Worm (Caenorhabditis elegans): Measurements from ENCODE around the gene T19H5.4.

T19H5.4 gene

DNA sequence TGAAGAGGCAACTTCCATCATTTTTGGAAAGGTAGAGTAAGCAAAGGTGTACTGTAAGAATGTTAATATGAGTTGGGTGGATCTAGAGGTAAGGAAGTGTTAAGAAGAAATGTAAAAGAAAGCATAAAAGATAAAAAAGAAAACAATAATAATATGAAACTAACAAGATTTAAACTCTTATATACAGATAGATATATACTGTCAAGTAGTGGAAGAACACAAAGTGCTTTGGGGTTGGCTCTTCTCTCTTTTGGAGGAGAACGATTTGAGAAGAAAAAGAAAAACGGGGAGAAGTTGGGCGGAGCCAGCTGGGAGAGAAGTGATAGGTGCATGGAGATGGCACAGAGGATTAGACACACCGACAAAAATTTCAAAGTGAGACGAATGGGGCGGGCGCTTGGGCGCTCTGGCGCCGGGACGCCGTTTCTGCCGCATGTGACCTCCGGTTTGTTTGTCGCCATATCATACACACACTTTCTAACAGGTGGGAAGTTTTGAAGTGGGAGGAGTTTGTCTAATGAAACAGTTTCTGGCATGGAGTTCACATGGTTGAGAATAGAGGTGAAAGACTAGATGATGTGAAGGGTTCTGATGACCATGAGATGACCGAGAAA lies at the start of gene T19H5.4:
Gene T19H5.4, minus strand, starts transcription at position 51 of the 614 bp plus-strand sequence.
- no peak for TF ChIP-seq flh-1 (GFP tag; optimal IDR thresholded peaks at IDR 0.05)
- TF ChIP-seq lin-13 (tag; optimal IDR thresholded peaks at IDR 0.05) = no peak
- no peak for TF ChIP-seq blmp-1 (tag; optimal IDR thresholded peaks at IDR 0.05)
- TF ChIP-seq ceh-39 (tag; optimal IDR thresholded peaks at IDR 0.05) = no peak
- TF ChIP-seq pha-4 (tag; optimal IDR thresholded peaks at IDR 0.05) = no peak
- no peak for TF ChIP-seq tbx-8 (GFP tag; optimal IDR thresholded peaks at IDR 0.05)

ce11 chrII:9532011-9532410 lies 44.8 kb upstream of the T19H5.4 start, which contains the start of gene sra-9:
Gene sra-9 (plus strand): TSS chrII:9532311.
- TF ChIP-seq snpc-4 (tag; optimal IDR thresholded peaks at IDR 0.05) (no peak), lin-13 (tag; optimal IDR thresholded peaks at IDR 0.05) (no peak), bed-3 (GFP tag; optimal IDR thresholded peaks at IDR 0.05) (no peak), pha-4 (tag; optimal IDR thresholded peaks at IDR 0.05) (no peak), ham-2 (GFP tag; optimal IDR thresholded peaks at IDR 0.05) (no peak), ztf-11 (tag; optimal IDR thresholded peaks at IDR 0.05) (no peak), lsy-2 (tag; optimal IDR thresholded peaks at IDR 0.05) (no peak), lin-32 (GFP tag; optimal IDR thresholded peaks at IDR 0.05) (no peak), ces-1 (GFP tag; optimal IDR thresholded peaks at IDR 0.05) (no peak), tbx-8 (GFP tag; optimal IDR thresholded peaks at IDR 0.05) (no peak), ceh-83 (GFP tag; optimal IDR thresholded peaks at IDR 0.05) (no peak), cnd-1 (tag; optimal IDR thresholded peaks at IDR 0.05) (no peak), ceh-43 (GFP tag; optimal IDR thresholded peaks at IDR 0.05) (no peak), sptf-1 (tag; optimal IDR thresholded peaks at IDR 0.05) (no peak)

ce11 chrII:9528480-9528879 lies 41.3 kb upstream of the T19H5.4 start, which contains the start of gene sra-2:
Gene sra-2 (plus strand): TSS chrII:9528780.
- TF ChIP-seq unc-39 (tag; optimal IDR thresholded peaks at IDR 0.05) = no peak
- TF ChIP-seq elt-3 (tag; optimal IDR thresholded peaks at IDR 0.05) = no peak
- no peak for TF ChIP-seq nhr-28 (tag; optimal IDR thresholded peaks at IDR 0.05)
- TF ChIP-seq M03D4.4 (tag; optimal IDR thresholded peaks at IDR 0.05) = no peak
- no peak for TF ChIP-seq hlh-1 (tag; optimal IDR thresholded peaks at IDR 0.05)
- no peak for TF ChIP-seq sem-2 (GFP tag; optimal IDR thresholded peaks at IDR 0.05)
- no peak for TF ChIP-seq tbx-8 (GFP tag; optimal IDR thresholded peaks at IDR 0.05)
- no peak for TF ChIP-seq lin-32 (GFP tag; optimal IDR thresholded peaks at IDR 0.05)
- TF ChIP-seq nhr-237 (tag; optimal IDR thresholded peaks at IDR 0.05) = no peak
- no peak for TF ChIP-seq drap-1 (GFP tag; optimal IDR thresholded peaks at IDR 0.05)
- TF ChIP-seq nhr-76 (tag; optimal IDR thresholded peaks at IDR 0.05) = no peak
- no peak for TF ChIP-seq nhr-2 (tag; optimal IDR thresholded peaks at IDR 0.05)
- TF ChIP-seq cnd-1 (tag; optimal IDR thresholded peaks at IDR 0.05) = no peak
- no peak for TF ChIP-seq ceh-43 (GFP tag; optimal IDR thresholded peaks at IDR 0.05)
- TF ChIP-seq mls-2 (tag; optimal IDR thresholded peaks at IDR 0.05) = no peak
- no peak for TF ChIP-seq lin-13 (tag; optimal IDR thresholded peaks at IDR 0.05)
- TF ChIP-seq ham-2 (GFP tag; optimal IDR thresholded peaks at IDR 0.05) = no peak
- TF ChIP-seq zip-8 (tag; optimal IDR thresholded peaks at IDR 0.05) = no peak

DNA sequence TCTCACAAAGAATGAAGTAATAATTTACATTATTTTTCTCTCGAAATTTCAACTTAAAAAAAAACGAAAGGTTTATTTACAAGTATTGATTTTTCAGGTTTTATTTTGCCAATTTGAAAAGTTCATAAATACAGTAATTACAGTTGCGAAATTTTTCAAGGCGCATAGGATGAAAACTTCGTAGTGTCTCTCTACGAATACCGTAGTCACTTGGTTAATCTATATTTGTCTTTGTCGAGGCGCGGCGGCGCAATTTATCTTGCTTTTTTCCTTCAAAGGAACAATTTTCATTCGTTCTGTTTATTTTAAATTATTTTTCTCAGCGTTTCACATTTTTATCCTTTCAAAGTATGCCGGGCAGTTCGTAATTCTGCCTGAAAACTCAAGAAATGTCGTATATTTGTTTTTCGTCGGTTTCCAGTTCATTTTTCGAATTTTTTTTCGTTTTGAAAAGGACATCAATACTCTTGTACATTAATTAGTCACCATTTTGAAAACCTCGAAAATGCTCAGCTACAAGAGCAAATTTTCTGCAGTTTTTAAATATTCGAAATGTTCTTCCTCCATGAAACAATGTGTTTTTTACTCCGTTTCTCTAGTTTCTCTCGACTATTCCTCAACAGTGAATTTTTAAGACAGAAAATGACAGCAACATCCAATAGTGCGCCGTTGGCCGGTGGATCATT lies 36.5 kb upstream of the T19H5.4 start, which contains the start of gene mex-6:
Gene mex-6, plus strand, starts transcription at position 636 of the 686 bp plus-strand sequence.
- TF ChIP-seq unc-120 (tag; optimal IDR thresholded peaks at IDR 0.05; ENCODE audit: poor library complexity, severe bottlenecking) (no peak), ceh-83 (GFP tag; optimal IDR thresholded peaks at IDR 0.05) (no peak), tbx-8 (GFP tag; optimal IDR thresholded peaks at IDR 0.05) (no peak), hlh-1 (tag; optimal IDR thresholded peaks at IDR 0.05) (no peak), nhr-2 (tag; optimal IDR thresholded peaks at IDR 0.05) (no peak), drap-1 (GFP tag; optimal IDR thresholded peaks at IDR 0.05) (no peak), ces-1 (GFP tag; optimal IDR thresholded peaks at IDR 0.05) (no peak), cnd-1 (tag; optimal IDR thresholded peaks at IDR 0.05) (no peak), mls-2 (tag; optimal IDR thresholded peaks at IDR 0.05) (no peak), mab-5 (tag; optimal IDR thresholded peaks at IDR 0.05) (no peak), ztf-11 (tag; optimal IDR thresholded peaks at IDR 0.05) (no peak), pha-4 (tag; optimal IDR thresholded peaks at IDR 0.05) (no peak), sem-2 (GFP tag; optimal IDR thresholded peaks at IDR 0.05) (no peak), nhr-76 (tag; optimal IDR thresholded peaks at IDR 0.05) (no peak), bed-3 (GFP tag; optimal IDR thresholded peaks at IDR 0.05) (no peak), mep-1 (tag; optimal IDR thresholded peaks at IDR 0.05) (no peak), elt-1 (tag; optimal IDR thresholded peaks at IDR 0.05; ENCODE audit: borderline replicate concordance, insufficient read depth) (no peak), lsy-2 (tag; optimal IDR thresholded peaks at IDR 0.05) (no peak), ham-2 (GFP tag; optimal IDR thresholded peaks at IDR 0.05) (no peak), ceh-39 (tag; optimal IDR thresholded peaks at IDR 0.05) (no peak)

Measured in whole organism, mixed stage, embryonic.